Fruit fly (Drosophila melanogaster) whole organism, wandering third instar larva: ENCODE measurements around the gene CG31642.

Source experiments
- Abd-B ChIP-seq: fragments of >200 bp; optimal IDR thresholded peaks from 2 replicates; lab custom pipeline; 2017; ENCODE audit warnings: missing biosample characterization, missing genetic modification characterization
- CG32264 ChIP-seq: fragments of 200-800 bp; sonication (Bioruptor generic); optimal IDR thresholded peaks from 2 replicates; lab custom pipeline; 2016; ENCODE audit warnings: missing biosample characterization, missing genetic modification characterization
- CG9705 ChIP-seq: fragments of 200-800 bp; sonication (Bioruptor generic); optimal IDR thresholded peaks from 2 replicates; lab custom pipeline; 2018; ENCODE audit warnings: missing biosample characterization, mild to moderate bottlenecking, missing genetic modification characterization
- CrebA ChIP-seq: fragments of 200-800 bp; sonication (Bioruptor generic); optimal IDR thresholded peaks from 2 replicates; lab custom pipeline; 2016; ENCODE audit warnings: missing biosample characterization, mild to moderate bottlenecking, missing genetic modification characterization, borderline replicate concordance
- Dfd ChIP-seq: fragments of >200 bp; optimal IDR thresholded peaks from 2 replicates; lab custom pipeline; 2017; ENCODE audit warnings: missing biosample characterization, missing genetic modification characterization
- Dif ChIP-seq: fragments of 200-275, 200-300 bp; sonication (Bioruptor generic); optimal IDR thresholded peaks from 2 replicates; lab custom pipeline; 2018; ENCODE audit warnings: missing biosample characterization, missing genetic modification characterization; ENCODE audit not compliant: partially characterized antibody
- GATAd ChIP-seq: sonication (Bioruptor generic); optimal IDR thresholded peaks from 2 replicates; lab custom pipeline; 2016; ENCODE audit warnings: missing biosample characterization, missing genetic modification characterization
- HLH106 ChIP-seq: fragments of 200-800 bp; optimal IDR thresholded peaks from 3 replicates; lab custom pipeline; 2019; ENCODE audit warnings: missing biosample characterization, mild to moderate bottlenecking, missing genetic modification characterization, moderate library complexity
- Hnf4 ChIP-seq: fragments of 200-800 bp; sonication (Bioruptor generic); optimal IDR thresholded peaks from 2 replicates; lab custom pipeline; 2016; ENCODE audit warnings: missing biosample characterization, mild to moderate bottlenecking, missing genetic modification characterization
- Hr78 ChIP-seq: fragments of >200 bp; optimal IDR thresholded peaks from 2 replicates; lab custom pipeline; 2017; ENCODE audit warnings: missing biosample characterization, missing genetic modification characterization
- Hr83 ChIP-seq: fragments of 200-300 bp; sonication (Bioruptor generic); optimal IDR thresholded peaks from 2 replicates; lab custom pipeline; 2016; ENCODE audit warnings: missing biosample characterization, mild to moderate bottlenecking, missing genetic modification characterization, moderate library complexity; ENCODE audit not compliant: poor library complexity, severe bottlenecking
- Jra ChIP-seq: sonication (Bioruptor generic); optimal IDR thresholded peaks from 2 replicates; lab custom pipeline; 2016; ENCODE audit warnings: missing biosample characterization, missing genetic modification characterization
- Mio ChIP-seq: sonication (Bioruptor generic); optimal IDR thresholded peaks from 2 replicates; lab custom pipeline; 2016; ENCODE audit warnings: missing biosample characterization, missing genetic modification characterization
- Myc ChIP-seq: fragments of >200 bp; optimal IDR thresholded peaks from 2 replicates; lab custom pipeline; 2017
- N ChIP-seq: fragments of >200 bp; optimal IDR thresholded peaks from 2 replicates; lab custom pipeline; 2018; ENCODE audit warnings: missing biosample characterization, missing external identifiers, missing genetic modification characterization
- OdsH ChIP-seq: fragments of 200-800 bp; sonication (Bioruptor generic); optimal IDR thresholded peaks from 2 replicates; lab custom pipeline; 2016; ENCODE audit warnings: missing biosample characterization, mild to moderate bottlenecking, missing genetic modification characterization
- Rel ChIP-seq, 2 experiments: fragments of 200-800 bp; sonication (Bioruptor generic) in 1 of 2; optimal IDR thresholded peaks; 2 replicates in 1 of 2; 3 replicates in 1 of 2; lab custom pipeline; 2016 to 2019; ENCODE audit warnings: mild to moderate bottlenecking in 2 of 2, missing biosample characterization in 2 of 2, missing genetic modification characterization in 2 of 2, moderate library complexity in 1 of 2
- Sp1 ChIP-seq: fragments of 200-800 bp; sonication (Bioruptor generic); optimal IDR thresholded peaks from 3 replicates; lab custom pipeline; 2019; ENCODE audit warnings: missing biosample characterization, mild to moderate bottlenecking, missing genetic modification characterization, moderate library complexity
- Vsx2 ChIP-seq: fragments of 200-300, 225-300 bp; sonication (Bioruptor generic); optimal IDR thresholded peaks from 2 replicates; lab custom pipeline; 2018; ENCODE audit warnings: missing biosample characterization, missing genetic modification characterization; ENCODE audit not compliant: partially characterized antibody
- br ChIP-seq: fragments of 200-800 bp; sonication (Bioruptor generic); optimal IDR thresholded peaks from 2 replicates; lab custom pipeline; 2016; ENCODE audit warnings: missing biosample characterization, missing genetic modification characterization
- brk ChIP-seq: fragments of 200-800 bp; sonication (Bioruptor generic); optimal IDR thresholded peaks from 2 replicates; lab custom pipeline; 2016; ENCODE audit warnings: missing biosample characterization, mild to moderate bottlenecking, missing genetic modification characterization
- dl ChIP-seq, 2 experiments: fragments of 175-275, 200-275 bp in 1 of 2; fragments of 200-275 bp in 1 of 2; sonication (Bioruptor generic); optimal IDR thresholded peaks; lab custom pipeline; 2018; ENCODE audit warnings: mild to moderate bottlenecking in 2 of 2, missing biosample characterization in 2 of 2, missing genetic modification characterization in 2 of 2, moderate library complexity in 2 of 2; ENCODE audit not compliant: partially characterized antibody in 2 of 2, insufficient read depth in 1 of 2
- dmrt93B ChIP-seq: fragments of 200-800 bp; sonication (Bioruptor generic); optimal IDR thresholded peaks from 2 replicates; lab custom pipeline; 2018; ENCODE audit warnings: missing biosample characterization, mild to moderate bottlenecking, missing genetic modification characterization
- dsf ChIP-seq: sonication (Bioruptor generic); optimal IDR thresholded peaks from 2 replicates; lab custom pipeline; 2016; ENCODE audit warnings: missing biosample characterization, missing genetic modification characterization, borderline replicate concordance
- ey ChIP-seq: fragments of 200-800 bp; sonication (Bioruptor generic); optimal IDR thresholded peaks from 2 replicates; lab custom pipeline; 2016; ENCODE audit warnings: missing biosample characterization, missing genetic modification characterization
- foxo ChIP-seq, 2 experiments: fragments of 200-800 bp; sonication (Bioruptor generic); optimal IDR thresholded peaks; 2 replicates in 1 of 2; 3 replicates in 1 of 2; lab custom pipeline; 2016 to 2017; ENCODE audit warnings: missing biosample characterization in 2 of 2, missing genetic modification characterization in 2 of 2
- fru ChIP-seq: fragments of 200-800 bp; sonication (Bioruptor generic); optimal IDR thresholded peaks from 3 replicates; lab custom pipeline; 2016; ENCODE audit warnings: missing biosample characterization, mild to moderate bottlenecking, missing genetic modification characterization
- h ChIP-seq: fragments of 200-800 bp; sonication (Bioruptor generic); optimal IDR thresholded peaks from 3 replicates; lab custom pipeline; 2016; ENCODE audit warnings: missing biosample characterization, mild to moderate bottlenecking, missing genetic modification characterization
- jim ChIP-seq: fragments of 175-275, 200-325 bp; sonication (Bioruptor generic); optimal IDR thresholded peaks from 2 replicates; lab custom pipeline; 2016; ENCODE audit warnings: missing biosample characterization, mild to moderate bottlenecking, missing genetic modification characterization
- lola ChIP-seq: fragments of >200 bp; optimal IDR thresholded peaks from 2 replicates; lab custom pipeline; 2017; ENCODE audit warnings: missing biosample characterization, missing genetic modification characterization
- pan ChIP-seq: fragments of >200 bp; optimal IDR thresholded peaks from 2 replicates; lab custom pipeline; 2017
- psq ChIP-seq: fragments of 200-800 bp; sonication (Bioruptor generic); optimal IDR thresholded peaks from 3 replicates; lab custom pipeline; 2017; ENCODE audit warnings: missing biosample characterization, mild to moderate bottlenecking, missing genetic modification characterization, moderate library complexity
- rgr ChIP-seq: fragments of 200-800 bp; sonication (Bioruptor generic); optimal IDR thresholded peaks from 3 replicates; lab custom pipeline; 2016; ENCODE audit warnings: missing biosample characterization, mild to moderate bottlenecking, missing genetic modification characterization
- sage ChIP-seq: fragments of 200-800 bp; sonication (Bioruptor generic); optimal IDR thresholded peaks from 2 replicates; lab custom pipeline; 2016; ENCODE audit warnings: missing biosample characterization, mild to moderate bottlenecking, missing genetic modification characterization
- sv ChIP-seq: fragments of 200-800 bp; sonication (Bioruptor generic); optimal IDR thresholded peaks from 3 replicates; lab custom pipeline; 2016; ENCODE audit warnings: missing biosample characterization, missing genetic modification characterization
- tai ChIP-seq: sonication (Bioruptor generic); optimal IDR thresholded peaks from 2 replicates; lab custom pipeline; 2016; ENCODE audit warnings: missing biosample characterization, missing genetic modification characterization
- usp ChIP-seq: fragments of >200 bp; optimal IDR thresholded peaks from 2 replicates; lab custom pipeline; 2017; ENCODE audit warnings: missing biosample characterization, missing genetic modification characterization
- woc ChIP-seq: sonication (Bioruptor generic); optimal IDR thresholded peaks from 2 replicates; lab custom pipeline; 2016; ENCODE audit warnings: missing biosample characterization, mild to moderate bottlenecking, missing genetic modification characterization

The CG31642 gene

DNA sequence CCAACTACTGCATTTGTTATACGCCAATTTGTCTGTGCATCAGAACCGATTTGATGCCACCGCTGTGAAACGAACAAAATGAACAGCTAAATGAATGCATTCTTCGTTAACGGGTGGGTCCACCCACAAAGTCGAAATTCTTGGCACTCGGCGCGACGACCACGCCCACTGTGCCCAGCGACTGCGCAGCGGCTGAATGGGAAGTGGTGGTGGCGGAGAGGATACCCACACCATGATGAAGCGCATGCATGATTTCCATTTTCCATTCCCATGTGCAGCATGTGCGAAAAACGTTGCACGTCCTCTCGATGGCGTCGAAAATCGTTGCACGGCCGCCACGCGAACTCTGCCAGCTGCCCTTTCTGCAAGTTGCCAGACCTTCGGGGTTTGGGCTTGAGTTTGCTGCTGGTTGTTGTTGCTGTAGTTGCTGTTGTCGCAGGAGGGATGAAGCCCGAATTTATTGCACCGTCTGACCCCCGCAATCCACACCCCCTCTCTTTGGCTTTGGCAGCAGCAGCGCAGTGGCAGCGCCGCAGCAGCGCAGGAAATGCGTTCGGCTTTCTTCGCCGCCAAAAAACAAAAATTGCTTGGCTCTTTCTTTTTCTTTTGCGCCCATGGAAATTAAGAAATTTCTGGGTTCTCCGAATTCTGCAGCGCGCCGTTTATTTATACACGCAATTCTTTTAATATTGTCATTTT, 37.0 kb upstream of the CG31642 start:
- TF ChIP-seq lola (GFP tag; lab: Kevin White, UChicago) (peak; percentile 51), Hnf4 (GFP tag; lab: Kevin White, UChicago) (no peak), HLH106 (peak; percentile 15), tai (GFP tag; lab: Kevin White, UChicago) (peak; percentile 49), Rel (GFP tag; optimal IDR thresholded peaks at IDR 0.05; lab: Kevin White, UChicago) (no peak), Rel (tag; optimal IDR thresholded peaks at IDR 0.05; lab: Kevin White, UChicago) (peak; percentile 50), h (GFP tag; lab: Kevin White, UChicago) (peak; percentile 5), Vsx2 (GFP tag; lab: Kevin White, UChicago) (peak; percentile 9), br (no peak), woc (GFP tag; lab: Kevin White, UChicago) (peak; percentile 40), Sp1 (peak; percentile 54), CrebA (GFP tag; lab: Kevin White, UChicago) (no peak), dl (GFP tag; optimal IDR thresholded peaks at IDR 0.05; lab: Kevin White, UChicago; ENCODE audit: insufficient read depth in 1 of 2, partially characterized antibody in 2 of 2) (peak in 1 of 2 experiments; percentile 55), psq (GFP tag; lab: Kevin White, UChicago) (peak; percentile 57), sage (GFP tag; lab: Kevin White, UChicago) (no peak), CG9705 (GFP tag; lab: Kevin White, UChicago) (peak; percentile 36)

dm6 chr2L:6082157-6082645, 36.1 kb upstream of the CG31642 start, which contains the start of gene Kr-h1:
TSS of gene Kr-h1 (plus strand) at chr2L:6082603.
- TF ChIP-seq rgr (GFP tag; lab: Kevin White, UChicago) = no peak
- peak; percentile 58 for TF ChIP-seq h (GFP tag; lab: Kevin White, UChicago)
- TF ChIP-seq Abd-B (GFP tag; lab: Kevin White, UChicago) = no peak
- no peak for TF ChIP-seq CG32264 (GFP tag; lab: Kevin White, UChicago)
- TF ChIP-seq usp (GFP tag; lab: Kevin White, UChicago) = no peak
- no peak for TF ChIP-seq foxo (GFP tag; optimal IDR thresholded peaks at IDR 0.05; lab: Kevin White, UChicago)
- TF ChIP-seq Rel (GFP tag; optimal IDR thresholded peaks at IDR 0.05; lab: Kevin White, UChicago) = peak; percentile 38
- TF ChIP-seq Rel (tag; optimal IDR thresholded peaks at IDR 0.05; lab: Kevin White, UChicago) = peak; percentile 58
- no peak for TF ChIP-seq woc (GFP tag; lab: Kevin White, UChicago)
- peak; percentile 26 for TF ChIP-seq br
- peak; percentile 76 for TF ChIP-seq Hr83
- TF ChIP-seq OdsH (GFP tag; lab: Kevin White, UChicago) = no peak
- TF ChIP-seq GATAd (GFP tag; lab: Kevin White, UChicago) = no peak
- no peak for TF ChIP-seq Myc (lab: Kevin White, UChicago)
- peak in 1 of 2 experiments; percentile 40 for TF ChIP-seq dl (GFP tag; optimal IDR thresholded peaks at IDR 0.05; lab: Kevin White, UChicago; ENCODE audit: insufficient read depth in 1 of 2, partially characterized antibody in 2 of 2)
- TF ChIP-seq ey (GFP tag; lab: Kevin White, UChicago) = no peak
- no peak for TF ChIP-seq Sp1
- peak; percentile 81 for TF ChIP-seq jim
- no peak for TF ChIP-seq psq (GFP tag; lab: Kevin White, UChicago)
- TF ChIP-seq brk (GFP tag; lab: Kevin White, UChicago) = peak; percentile 60
- TF ChIP-seq sv (GFP tag; lab: Kevin White, UChicago) = no peak
- TF ChIP-seq Jra (GFP tag; lab: Kevin White, UChicago) = no peak
- no peak for TF ChIP-seq dsf (GFP tag; lab: Kevin White, UChicago)
- no peak for TF ChIP-seq lola (GFP tag; lab: Kevin White, UChicago)
- TF ChIP-seq Dfd (GFP tag; lab: Kevin White, UChicago) = no peak
- TF ChIP-seq Mio (GFP tag; lab: Kevin White, UChicago) = no peak
- peak; percentile 8 for TF ChIP-seq HLH106
- TF ChIP-seq fru (GFP tag; lab: Kevin White, UChicago) = peak; percentile 69
- TF ChIP-seq Hr78 (GFP tag; lab: Kevin White, UChicago) = no peak
- TF ChIP-seq dmrt93B (GFP tag; lab: Kevin White, UChicago) = no peak
- TF ChIP-seq CG9705 (GFP tag; lab: Kevin White, UChicago) = no peak
- TF ChIP-seq N (GFP tag; lab: Kevin White, UChicago) = no peak
- no peak for TF ChIP-seq sage (GFP tag; lab: Kevin White, UChicago)
- peak; percentile 8 for TF ChIP-seq tai (GFP tag; lab: Kevin White, UChicago)
- peak; percentile 86 for TF ChIP-seq CrebA (GFP tag; lab: Kevin White, UChicago)
- TF ChIP-seq Hnf4 (GFP tag; lab: Kevin White, UChicago) = no peak
- no peak for TF ChIP-seq Vsx2 (GFP tag; lab: Kevin White, UChicago)
- TF ChIP-seq Dif = no peak
- TF ChIP-seq pan (lab: Kevin White, UChicago) = no peak
